Worm (Caenorhabditis elegans): ENCODE measurements around the gene srw-135.

srw-135 gene

ce11 chrV:3028205-3028604 is 16.9 kb upstream of the srw-135 start, which contains the start of gene asp-7:
Gene asp-7, plus strand, starts transcription at chrV:3028285.
- TF ChIP-seq ztf-23 (GFP tag; IDR thresholded peaks at IDR 0.05), result no peak
- no peak for TF ChIP-seq med-1 (GFP tag; optimal IDR thresholded peaks at IDR 0.05; ENCODE audit: insufficient read depth)
- no peak for TF ChIP-seq klf-2 (GFP tag; conservative IDR thresholded peaks at IDR 0.05)
- TF ChIP-seq T22C8.4 (GFP tag; IDR thresholded peaks at IDR 0.05), result no peak
- no peak for TF ChIP-seq flt-1 (GFP tag; IDR thresholded peaks at IDR 0.05)
- no peak for TF ChIP-seq cog-1 (tag; optimal IDR thresholded peaks at IDR 0.05)
- TF ChIP-seq ztf-29 (GFP tag; IDR thresholded peaks at IDR 0.05), result no peak
- TF ChIP-seq tab-1 (GFP tag; IDR thresholded peaks at IDR 0.05), result no peak
- TF ChIP-seq ref-1 (GFP tag; conservative IDR thresholded peaks at IDR 0.05), result no peak

DNA sequence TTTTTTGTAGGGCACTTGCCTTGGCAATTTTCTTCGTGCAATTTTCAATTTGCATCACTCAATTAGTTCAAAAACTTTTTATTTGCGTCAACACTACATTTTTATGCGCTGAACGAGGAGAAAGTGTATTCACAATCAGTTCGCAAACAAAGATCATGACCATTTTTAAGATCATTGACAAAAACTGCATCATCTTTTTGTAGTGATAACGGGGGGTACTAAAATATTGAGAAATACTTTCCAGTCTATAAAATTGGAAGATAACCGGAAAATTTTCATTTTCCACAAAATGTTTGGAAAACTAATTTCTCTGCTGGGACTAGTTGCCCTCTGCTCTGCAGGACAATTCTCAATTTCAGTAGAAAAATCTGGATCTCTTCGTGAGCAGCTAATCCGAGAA is 13.0 kb upstream of the srw-135 start, which contains the start of gene asp-8:
Gene asp-8, plus strand, starts transcription at position 276 of the 400 bp plus-strand sequence.
- no peak for TF ChIP-seq flt-1 (GFP tag; IDR thresholded peaks at IDR 0.05)
- no peak for TF ChIP-seq T22C8.4 (GFP tag; IDR thresholded peaks at IDR 0.05)
- no peak for TF ChIP-seq ztf-23 (GFP tag; IDR thresholded peaks at IDR 0.05)

DNA sequence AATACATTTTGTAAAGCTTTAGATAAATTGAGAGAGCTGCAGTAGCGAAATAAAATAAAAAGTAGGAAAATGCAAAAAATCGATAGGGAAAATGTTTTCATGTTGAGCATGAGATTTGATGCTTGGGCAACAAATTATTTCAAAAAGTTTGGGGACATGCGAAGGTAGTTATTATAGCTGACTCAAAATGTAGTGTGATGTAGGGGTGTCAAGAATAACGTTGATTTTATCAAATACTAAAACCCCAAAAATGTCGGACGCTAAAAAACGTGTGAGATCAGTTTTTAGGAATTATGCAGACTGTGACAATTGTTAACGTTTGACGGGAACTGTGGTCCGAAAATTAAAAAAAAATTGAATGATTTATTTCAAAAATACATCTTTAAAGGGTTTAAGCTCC is 10.0 kb upstream of the srw-135 start, which contains the start of gene irld-12:
Gene irld-12, minus strand, starts transcription at position 101 of the 400 bp plus-strand sequence.
- TF ChIP-seq med-1 (GFP tag; optimal IDR thresholded peaks at IDR 0.05; ENCODE audit: insufficient read depth) (no peak), T22C8.4 (GFP tag; IDR thresholded peaks at IDR 0.05) (no peak), ref-1 (GFP tag; conservative IDR thresholded peaks at IDR 0.05) (no peak), ztf-29 (GFP tag; IDR thresholded peaks at IDR 0.05) (no peak), cog-1 (tag; optimal IDR thresholded peaks at IDR 0.05) (no peak), flt-1 (GFP tag; IDR thresholded peaks at IDR 0.05) (no peak), klf-2 (GFP tag; conservative IDR thresholded peaks at IDR 0.05) (no peak), ztf-23 (GFP tag; IDR thresholded peaks at IDR 0.05) (no peak), tab-1 (GFP tag; IDR thresholded peaks at IDR 0.05) (no peak)

ce11 chrV:3017930-3018329 is 6.6 kb upstream of the srw-135 start:
- no peak for TF ChIP-seq med-1 (GFP tag; optimal IDR thresholded peaks at IDR 0.05; ENCODE audit: insufficient read depth)
- no peak for TF ChIP-seq tab-1 (GFP tag; IDR thresholded peaks at IDR 0.05)
- TF ChIP-seq klf-2 (GFP tag; conservative IDR thresholded peaks at IDR 0.05), result no peak
- no peak for TF ChIP-seq ztf-29 (GFP tag; IDR thresholded peaks at IDR 0.05)
- TF ChIP-seq T22C8.4 (GFP tag; IDR thresholded peaks at IDR 0.05), result no peak
- TF ChIP-seq ref-1 (GFP tag; conservative IDR thresholded peaks at IDR 0.05), result no peak
- TF ChIP-seq cog-1 (tag; optimal IDR thresholded peaks at IDR 0.05), result no peak
- no peak for TF ChIP-seq flt-1 (GFP tag; IDR thresholded peaks at IDR 0.05)
- TF ChIP-seq ztf-23 (GFP tag; IDR thresholded peaks at IDR 0.05), result no peak

ce11 chrV:3014185-3014584 is 2.9 kb upstream of the srw-135 start, which contains the start of gene K12D9.1:
Gene K12D9.1, plus strand, starts transcription at chrV:3014485.
- TF ChIP-seq flt-1 (GFP tag; IDR thresholded peaks at IDR 0.05) (no peak), med-1 (GFP tag; optimal IDR thresholded peaks at IDR 0.05; ENCODE audit: insufficient read depth) (no peak), ref-1 (GFP tag; conservative IDR thresholded peaks at IDR 0.05) (no peak), ztf-29 (GFP tag; IDR thresholded peaks at IDR 0.05) (no peak), klf-2 (GFP tag; conservative IDR thresholded peaks at IDR 0.05) (no peak), tab-1 (GFP tag; IDR thresholded peaks at IDR 0.05) (no peak), ztf-23 (GFP tag; IDR thresholded peaks at IDR 0.05) (no peak), cog-1 (tag; optimal IDR thresholded peaks at IDR 0.05) (no peak), T22C8.4 (GFP tag; IDR thresholded peaks at IDR 0.05) (no peak)

DNA sequence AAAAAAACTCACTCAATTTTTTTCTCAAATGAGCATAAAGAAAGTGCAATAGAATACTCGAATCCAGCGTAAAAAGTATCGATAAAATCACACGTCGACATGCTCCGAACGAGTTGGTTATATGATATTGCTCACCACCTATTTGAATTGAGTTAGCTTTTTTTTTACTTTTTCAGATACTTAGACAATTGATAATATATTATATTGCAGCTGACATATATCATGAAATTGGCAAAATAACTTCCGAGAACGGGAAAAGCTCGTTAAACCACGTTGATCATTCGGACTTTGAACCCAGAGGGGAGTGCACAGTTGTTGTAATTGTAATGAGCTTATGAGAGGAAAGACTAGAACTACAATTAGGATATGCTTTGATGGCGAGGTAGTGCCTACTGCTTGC is 826 bp downstream of the srw-135 start, which contains the start of gene srw-136:
Gene srw-136, minus strand, starts transcription at position 101 of the 400 bp plus-strand sequence.
- TF ChIP-seq tab-1 (GFP tag; IDR thresholded peaks at IDR 0.05), result no peak

ce11 chrV:3005964-3006363 is 5.3 kb downstream of the srw-135 start, which contains the start of gene srw-112:
Gene srw-112, minus strand, starts transcription at chrV:3006064.
- TF ChIP-seq ref-1 (GFP tag; conservative IDR thresholded peaks at IDR 0.05) (no peak), tab-1 (GFP tag; IDR thresholded peaks at IDR 0.05) (no peak), ztf-29 (GFP tag; IDR thresholded peaks at IDR 0.05) (no peak), flt-1 (GFP tag; IDR thresholded peaks at IDR 0.05) (no peak), T22C8.4 (GFP tag; IDR thresholded peaks at IDR 0.05) (no peak), ztf-23 (GFP tag; IDR thresholded peaks at IDR 0.05) (no peak), med-1 (GFP tag; optimal IDR thresholded peaks at IDR 0.05; ENCODE audit: insufficient read depth) (no peak), cog-1 (tag; optimal IDR thresholded peaks at IDR 0.05) (no peak), klf-2 (GFP tag; conservative IDR thresholded peaks at IDR 0.05) (no peak)

- TF ChIP-seq klf-2 (GFP tag; conservative IDR thresholded peaks at IDR 0.05) (no peak), flt-1 (GFP tag; IDR thresholded peaks at IDR 0.05) (no peak), cog-1 (tag; optimal IDR thresholded peaks at IDR 0.05) (no peak), T22C8.4 (GFP tag; IDR thresholded peaks at IDR 0.05) (no peak), tab-1 (GFP tag; IDR thresholded peaks at IDR 0.05) (no peak), ztf-29 (GFP tag; IDR thresholded peaks at IDR 0.05) (no peak), ztf-23 (GFP tag; IDR thresholded peaks at IDR 0.05) (no peak), med-1 (GFP tag; optimal IDR thresholded peaks at IDR 0.05; ENCODE audit: insufficient read depth) (no peak), ref-1 (GFP tag; conservative IDR thresholded peaks at IDR 0.05) (no peak)
These were observed 11.6 kb downstream of the srw-135 start, which contains the start of gene srw-119 for ce11 chrV:2999736-3000135. Gene srw-119, minus strand, starts transcription at chrV:2999836.

- TF ChIP-seq ztf-23 (GFP tag; IDR thresholded peaks at IDR 0.05) (no peak), med-1 (GFP tag; optimal IDR thresholded peaks at IDR 0.05; ENCODE audit: insufficient read depth) (no peak), ztf-29 (GFP tag; IDR thresholded peaks at IDR 0.05) (no peak), T22C8.4 (GFP tag; IDR thresholded peaks at IDR 0.05) (no peak), ref-1 (GFP tag; conservative IDR thresholded peaks at IDR 0.05) (no peak), cog-1 (tag; optimal IDR thresholded peaks at IDR 0.05) (no peak), flt-1 (GFP tag; IDR thresholded peaks at IDR 0.05) (no peak), tab-1 (GFP tag; IDR thresholded peaks at IDR 0.05) (no peak), klf-2 (GFP tag; conservative IDR thresholded peaks at IDR 0.05) (no peak)
These were observed 15.2 kb downstream of the srw-135 start, which contains the start of gene srw-120 for ce11 chrV:2996105-2996504. Gene srw-120, minus strand, starts transcription at chrV:2996205.

DNA sequence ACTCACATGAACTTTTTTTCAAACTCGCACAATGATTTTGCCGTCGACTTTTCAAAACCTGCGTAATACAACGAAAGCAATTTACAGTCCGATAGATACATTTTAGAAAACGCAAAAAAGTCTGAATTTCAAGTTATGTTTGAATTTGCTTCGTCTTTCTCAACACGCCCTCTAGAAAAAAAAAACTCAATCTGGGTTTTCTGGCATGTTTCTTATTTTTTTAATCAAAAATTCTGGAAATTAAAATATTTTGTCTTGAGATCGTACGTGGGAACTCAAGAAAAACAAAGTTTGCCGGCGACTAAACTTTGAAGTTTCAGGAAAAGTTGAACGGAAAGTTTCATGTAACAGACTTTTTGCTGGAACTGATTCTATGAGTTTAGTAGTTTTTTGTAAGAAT is 17.5 kb downstream of the srw-135 start, which contains the start of gene srw-115:
Gene srw-115, minus strand, starts transcription at position 101 of the 400 bp plus-strand sequence.
- TF ChIP-seq ref-1 (GFP tag; conservative IDR thresholded peaks at IDR 0.05), result no peak

Measured in whole organism, midembryonic.